Worm (Caenorhabditis elegans) whole organism, young adult: Measurements from ENCODE around the gene R10D12.8.

ENCODE experiments used
- B0019.2 ChIP-seq: fragments of 200-800 bp; sonication (Bioruptor generic); conservative IDR thresholded peaks from 2 replicates; pipeline ENCODE4 v1.3.6; 2022; ENCODE audit warnings: missing genetic modification reagents, missing genetic modification characterization, missing compliant biosample characterization
- B0261.1 ChIP-seq: sonication (generic microtip); optimal IDR thresholded peaks from 2 replicates; lab custom pipeline; 2016; ENCODE audit warnings: mild to moderate bottlenecking, missing genetic modification characterization, moderate library complexity, missing compliant biosample characterization
- C06A6.2 ChIP-seq: fragments of 200-800 bp; sonication (Bioruptor generic); conservative IDR thresholded peaks from 2 replicates; pipeline ENCODE4 v1.3.6; 2022; ENCODE audit warnings: missing genetic modification characterization, missing compliant biosample characterization
- F22D6.2 ChIP-seq: sonication (generic microtip); optimal IDR thresholded peaks from 2 replicates; lab custom pipeline; 2016; ENCODE audit warnings: mild to moderate bottlenecking, missing genetic modification characterization, missing compliant biosample characterization
- F52B5.7 ChIP-seq: sonication (generic microtip); optimal IDR thresholded peaks from 2 replicates; lab custom pipeline; 2016; ENCODE audit warnings: mild to moderate bottlenecking, missing genetic modification characterization, missing compliant biosample characterization
- F57A8.1 ChIP-seq: fragments of 200-800 bp; sonication (Bioruptor generic); optimal IDR thresholded peaks from 2 replicates; lab custom pipeline; 2018; ENCODE audit warnings: mild to moderate bottlenecking, missing genetic modification characterization, moderate library complexity, missing compliant biosample characterization
- K11D2.4 ChIP-seq: fragments of 200-800 bp; sonication (Bioruptor generic); IDR thresholded peaks from 2 replicates; pipeline ENCODE4 v1.3.6; 2022; ENCODE audit warnings: missing genetic modification reagents, missing genetic modification characterization, missing compliant biosample characterization
- T07F8.4 ChIP-seq: sonication (generic microtip); optimal IDR thresholded peaks from 2 replicates; lab custom pipeline; 2016; ENCODE audit warnings: mild to moderate bottlenecking, missing genetic modification characterization, moderate library complexity, missing compliant biosample characterization
- Y53G8AR.9 ChIP-seq: fragments of 200-800 bp; sonication (Bioruptor generic); conservative IDR thresholded peaks from 2 replicates; pipeline ENCODE4 v1.3.6; 2022; ENCODE audit warnings: missing genetic modification reagents, missing genetic modification characterization, missing compliant biosample characterization
- attf-3 ChIP-seq: fragments of 200-800 bp; sonication (Bioruptor generic); conservative IDR thresholded peaks from 2 replicates; pipeline ENCODE4 v1.3.6; 2022; ENCODE audit warnings: missing genetic modification reagents, missing genetic modification characterization, missing compliant biosample characterization
- attf-5 ChIP-seq: fragments of 200-800 bp; sonication (Bioruptor generic); optimal IDR thresholded peaks from 2 replicates; lab custom pipeline; 2018; ENCODE audit warnings: mild to moderate bottlenecking, missing genetic modification characterization, missing compliant biosample characterization
- bed-1 ChIP-seq: fragments of 200-800 bp; sonication (Bioruptor generic); IDR thresholded peaks from 2 replicates; pipeline ENCODE4 v1.3.6; 2022; ENCODE audit warnings: missing genetic modification reagents, missing genetic modification characterization, missing compliant biosample characterization
- ceh-100 ChIP-seq: fragments of 200-800 bp; sonication (Bioruptor generic); IDR thresholded peaks from 2 replicates; pipeline ENCODE4 v1.3.6; 2022; ENCODE audit warnings: missing genetic modification reagents, missing genetic modification characterization, missing compliant biosample characterization
- ceh-79 ChIP-seq: sonication (generic microtip); optimal IDR thresholded peaks from 2 replicates; lab custom pipeline; 2017; ENCODE audit warnings: mild to moderate bottlenecking, missing genetic modification characterization, missing compliant biosample characterization
- ceh-91 ChIP-seq: fragments of 200-800 bp; sonication (Bioruptor generic); IDR thresholded peaks from 2 replicates; pipeline ENCODE4 v1.3.6; 2022; ENCODE audit warnings: missing genetic modification reagents, missing genetic modification characterization, missing compliant biosample characterization
- chd-7 ChIP-seq: sonication (generic microtip); optimal IDR thresholded peaks from 2 replicates; lab custom pipeline; 2016; ENCODE audit warnings: mild to moderate bottlenecking, missing genetic modification characterization, moderate library complexity, missing compliant biosample characterization
- dpl-1 ChIP-seq: fragments of 150-350 bp; optimal IDR thresholded peaks from 2 replicates; lab custom pipeline; 2014; ENCODE audit warnings: missing biosample characterization, missing genetic modification reagents, missing genetic modification characterization
- egrh-3 ChIP-seq: fragments of 200-800 bp; sonication (Bioruptor generic); IDR thresholded peaks from 2 replicates; pipeline ENCODE4 v1.3.6; 2022; ENCODE audit warnings: missing genetic modification reagents, missing genetic modification characterization, missing compliant biosample characterization
- ets-4 ChIP-seq: fragments of 200-800 bp; sonication (Bioruptor generic); optimal IDR thresholded peaks from 2 replicates; lab custom pipeline; 2018; ENCODE audit warnings: mild to moderate bottlenecking, missing genetic modification characterization, missing compliant biosample characterization
- fkh-3 ChIP-seq: sonication (generic microtip); optimal IDR thresholded peaks from 2 replicates; lab custom pipeline; 2016; ENCODE audit warnings: mild to moderate bottlenecking, missing genetic modification characterization, missing compliant biosample characterization
- gei-17 ChIP-seq: fragments of 200-800 bp; sonication (Bioruptor generic); optimal IDR thresholded peaks from 2 replicates; lab custom pipeline; 2018; ENCODE audit warnings: mild to moderate bottlenecking, missing genetic modification characterization, missing compliant biosample characterization
- hlh-26 ChIP-seq: fragments of 200-800 bp; sonication (Bioruptor generic); conservative IDR thresholded peaks from 2 replicates; pipeline ENCODE4 v1.3.6; 2022; ENCODE audit warnings: missing genetic modification reagents, missing genetic modification characterization, missing compliant biosample characterization
- hrde-1 ChIP-seq: sonication (generic microtip); optimal IDR thresholded peaks from 2 replicates; lab custom pipeline; 2016; ENCODE audit warnings: missing genetic modification characterization, mild to moderate bottlenecking, missing compliant biosample characterization, moderate library complexity, missing genotype, missing genetic modification reagents, borderline replicate concordance
- lag-1 ChIP-seq: fragments of 200-800 bp; sonication (Bioruptor generic); IDR thresholded peaks from 2 replicates; pipeline ENCODE4 v1.3.6; 2022; ENCODE audit warnings: missing genetic modification reagents, missing genetic modification characterization, missing compliant biosample characterization
- lin-26 ChIP-seq: fragments of 200-800 bp; sonication (Bioruptor generic); IDR thresholded peaks from 2 replicates; pipeline ENCODE4 v1.3.6; 2022; ENCODE audit warnings: missing genetic modification reagents, missing genetic modification characterization, missing compliant biosample characterization
- lin-40 ChIP-seq: sonication (generic microtip); optimal IDR thresholded peaks from 2 replicates; lab custom pipeline; 2016; ENCODE audit warnings: missing genetic modification characterization, mild to moderate bottlenecking, missing compliant biosample characterization, missing genotype, missing genetic modification reagents
- lin-54 ChIP-seq: fragments of 200-800 bp; sonication (Bioruptor generic); optimal IDR thresholded peaks from 2 replicates; lab custom pipeline; 2018; ENCODE audit warnings: mild to moderate bottlenecking, missing genetic modification characterization, missing compliant biosample characterization
- lsl-1 ChIP-seq: fragments of 200-800 bp; sonication (Bioruptor generic); optimal IDR thresholded peaks from 2 replicates; lab custom pipeline; 2018; ENCODE audit warnings: mild to moderate bottlenecking, missing genetic modification characterization, moderate library complexity, missing compliant biosample characterization
- madf-3 ChIP-seq: fragments of 200-800 bp; sonication (Bioruptor generic); IDR thresholded peaks from 2 replicates; pipeline ENCODE4 v1.3.6; 2022; ENCODE audit warnings: missing genetic modification reagents, missing genetic modification characterization, missing compliant biosample characterization
- mel-28 ChIP-seq: sonication (generic microtip); optimal IDR thresholded peaks from 2 replicates; lab custom pipeline; 2016; ENCODE audit warnings: borderline replicate concordance, mild to moderate bottlenecking, missing genetic modification characterization, missing compliant biosample characterization
- nfya-2 ChIP-seq: fragments of 200-800 bp; sonication (Bioruptor generic); IDR thresholded peaks from 2 replicates; pipeline ENCODE4 v1.3.6; 2022; ENCODE audit warnings: missing genetic modification reagents, missing genetic modification characterization, missing compliant biosample characterization
- nhr-120 ChIP-seq: fragments of 200-800 bp; sonication (Bioruptor generic); IDR thresholded peaks from 2 replicates; pipeline ENCODE4 v1.3.6; 2022; ENCODE audit warnings: missing genetic modification characterization, missing compliant biosample characterization
- nhr-179 ChIP-seq: sonication (generic microtip); optimal IDR thresholded peaks from 2 replicates; lab custom pipeline; 2016; ENCODE audit warnings: mild to moderate bottlenecking, missing genetic modification characterization, missing compliant biosample characterization
- pbrm-1 ChIP-seq: fragments of 200-800 bp; sonication (Bioruptor generic); IDR thresholded peaks from 2 replicates; pipeline ENCODE4 v1.3.6; 2022; ENCODE audit warnings: missing genetic modification reagents, missing genetic modification characterization, missing compliant biosample characterization
- pha-4 ChIP-seq: fragments of 150-350 bp; sonication (generic microtip); optimal IDR thresholded peaks from 2 replicates; lab custom pipeline; 2014; ENCODE audit warnings: missing biosample characterization, missing genetic modification reagents, missing genetic modification characterization
- sea-2 ChIP-seq: fragments of 200-800 bp; sonication (Bioruptor generic); IDR thresholded peaks from 2 replicates; pipeline ENCODE4 v1.3.6; 2022; ENCODE audit warnings: missing genetic modification characterization, missing compliant biosample characterization
- snpc-4 ChIP-seq, 5 experiments: fragments of 150-350 bp in 1 of 5; sonication (generic microtip) in 4 of 5; optimal IDR thresholded peaks; 2 replicates each; lab custom pipeline; 2014 to 2018; ENCODE audit warnings: missing genetic modification characterization in 5 of 5, missing biosample characterization in 3 of 5, antibody characterized with exemption in 2 of 5, mild to moderate bottlenecking in 2 of 5, missing compliant biosample characterization in 2 of 5, missing genotype in 2 of 5, moderate library complexity in 2 of 5, missing genetic modification reagents in 1 of 5
- tbp1 ChIP-seq: fragments of 200-800 bp; sonication (Bioruptor generic); optimal IDR thresholded peaks from 2 replicates; lab custom pipeline; 2018; ENCODE audit warnings: mild to moderate bottlenecking, missing genetic modification characterization, missing compliant biosample characterization
- tlf-1 ChIP-seq: fragments of 200-800 bp; sonication (Bioruptor generic); optimal IDR thresholded peaks from 2 replicates; lab custom pipeline; 2018; ENCODE audit warnings: mild to moderate bottlenecking, missing genetic modification characterization, missing compliant biosample characterization
- zim-3 ChIP-seq: sonication (generic microtip); optimal IDR thresholded peaks from 2 replicates; lab custom pipeline; 2017; ENCODE audit warnings: mild to moderate bottlenecking, missing genetic modification characterization, moderate library complexity, missing compliant biosample characterization
- ztf-25 ChIP-seq: fragments of 200-800 bp; sonication (Bioruptor generic); IDR thresholded peaks from 2 replicates; pipeline ENCODE4 v1.3.6; 2022; ENCODE audit warnings: missing genetic modification reagents, missing genetic modification characterization, missing compliant biosample characterization
- ztf-26 ChIP-seq: sonication (generic microtip); optimal IDR thresholded peaks from 2 replicates; lab custom pipeline; 2017; ENCODE audit warnings: missing genetic modification characterization, missing compliant biosample characterization

R10D12.8 gene

DNA sequence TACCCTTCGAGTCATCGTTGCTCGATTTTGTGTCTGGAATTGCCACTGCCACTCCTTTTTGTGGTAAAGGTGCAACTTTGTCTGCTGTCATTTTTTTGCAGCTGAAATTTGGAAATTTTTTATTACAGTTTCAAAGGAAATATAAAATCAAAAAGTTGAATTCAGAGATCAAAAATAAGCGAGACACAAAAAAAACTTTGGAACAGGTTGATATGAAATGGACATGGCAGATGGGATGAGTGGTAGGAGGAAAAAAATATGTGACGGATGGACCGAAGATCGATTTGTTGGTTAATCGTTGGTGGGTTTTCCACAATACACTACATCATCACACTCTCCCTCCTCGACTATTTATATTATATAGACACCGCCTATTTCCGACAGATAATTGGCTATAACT lies 18.5 kb downstream of the R10D12.8 start, which contains the start of gene R10D12.1:
Gene R10D12.1 (minus strand): TSS at position 101 of the 400 bp plus-strand sequence.
- TF ChIP-seq Y53G8AR.9, result no peak
- TF ChIP-seq madf-3 (GFP tag; lab: Robert Waterston, UW), result no peak
- TF ChIP-seq chd-7 (tag; lab: Kevin White, UChicago), result no peak
- TF ChIP-seq attf-5, result no peak
- no peak for TF ChIP-seq lin-26 (GFP tag; lab: Robert Waterston, UW)
- no peak for TF ChIP-seq lin-54
- TF ChIP-seq ets-4, result no peak
- TF ChIP-seq ceh-91 (GFP tag; lab: Robert Waterston, UW), result no peak
- TF ChIP-seq C06A6.2 (GFP tag; lab: Robert Waterston, UW), result no peak
- no peak for TF ChIP-seq ztf-25 (GFP tag; lab: Robert Waterston, UW)
- no peak for TF ChIP-seq egrh-3
- no peak for TF ChIP-seq pbrm-1 (GFP tag; lab: Robert Waterston, UW)
- no peak for TF ChIP-seq nfya-2 (GFP tag; lab: Robert Waterston, UW)
- no peak for TF ChIP-seq zim-3 (tag; lab: Kevin White, UChicago)
- TF ChIP-seq pha-4 (tag; lab: Kevin White, UChicago), result no peak
- no peak for TF ChIP-seq K11D2.4
- TF ChIP-seq T07F8.4 (tag; lab: Kevin White, UChicago), result no peak
- no peak for TF ChIP-seq B0261.1
- TF ChIP-seq mel-28, result no peak

DNA sequence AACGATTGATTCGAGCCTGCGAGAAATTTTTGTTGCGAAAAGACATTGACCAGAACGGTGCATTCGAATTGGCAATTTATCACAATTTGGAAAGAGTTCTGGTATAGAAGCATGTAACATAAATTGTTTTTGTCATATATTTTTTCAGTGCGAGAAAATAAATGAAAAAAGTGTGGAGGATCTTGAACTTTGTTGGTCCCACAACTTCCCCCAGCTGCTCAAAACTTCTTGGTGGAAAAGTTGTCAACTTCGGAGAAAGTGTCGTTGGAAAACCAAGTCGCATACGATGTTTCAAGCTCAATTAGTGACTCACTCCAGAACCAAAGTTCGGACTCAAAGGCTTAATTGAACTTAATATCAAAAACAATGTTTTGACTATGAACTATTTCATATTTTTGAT lies 21.1 kb downstream of the R10D12.8 start:
- TF ChIP-seq ceh-100 (no peak), fkh-3 (tag; lab: Kevin White, UChicago) (no peak), hrde-1 (no peak), nhr-179 (tag; lab: Kevin White, UChicago) (no peak), B0261.1 (no peak), attf-3 (GFP tag; lab: Robert Waterston, UW) (no peak), gei-17 (GFP tag; lab: Kevin White, UChicago) (no peak), F52B5.7 (no peak), F22D6.2 (tag; lab: Kevin White, UChicago) (no peak), ets-4 (no peak), nfya-2 (GFP tag; lab: Robert Waterston, UW) (no peak), tbp1 (GFP tag; lab: Kevin White, UChicago) (no peak), hlh-26 (GFP tag; lab: Robert Waterston, UW) (no peak)

- TF ChIP-seq lin-26 (GFP tag; lab: Robert Waterston, UW) (no peak), F22D6.2 (tag; lab: Kevin White, UChicago) (no peak), lsl-1 (no peak), tlf-1 (no peak), B0019.2 (GFP tag; lab: Robert Waterston, UW) (no peak), bed-1 (GFP tag; lab: Robert Waterston, UW) (no peak), K11D2.4 (no peak), lin-40 (tag; lab: Kevin White, UChicago) (no peak), ceh-79 (tag; lab: Kevin White, UChicago) (no peak), sea-2 (no peak), snpc-4 (GFP tag; optimal IDR thresholded peaks at IDR 0.05; lab: Kevin White, UChicago) (no peak), snpc-4 (tag; optimal IDR thresholded peaks at IDR 0.05; lab: Kevin White, UChicago) (no peak), nhr-120 (GFP tag; lab: Robert Waterston, UW) (no peak), dpl-1 (no peak), ztf-26 (tag; lab: Kevin White, UChicago) (no peak), F57A8.1 (GFP tag; lab: Kevin White, UChicago) (no peak), lag-1 (GFP tag; lab: Robert Waterston, UW) (no peak)
Observed at ce11 chrV:13931225-13931624, 21.9 kb downstream of the R10D12.8 start, which contains the start of gene C06B3.16. C06B3.16 (plus strand) TSS chrV:13931525.
